Worm (Caenorhabditis elegans): ENCODE data around the gene R05F9.9.

DNA sequence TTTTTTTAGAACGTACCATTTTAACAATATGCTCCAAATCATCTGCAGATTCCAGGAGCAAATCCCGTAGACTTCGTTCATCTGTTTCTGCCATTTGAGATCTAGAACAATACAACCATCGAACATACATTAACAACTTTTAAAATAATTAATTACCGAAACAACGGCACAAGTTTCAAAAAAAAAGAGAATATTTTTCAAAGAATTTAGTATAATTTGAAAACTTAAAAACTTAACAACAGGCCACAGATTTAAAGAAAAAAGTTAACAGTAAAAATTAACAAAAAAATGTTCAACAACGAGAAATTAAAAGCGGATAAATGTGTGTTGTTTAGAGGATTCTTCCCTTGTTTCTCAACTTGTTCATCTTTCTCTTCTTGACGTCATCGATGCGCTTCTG lies 41.9 kb upstream of the R05F9.9 start, which contains the start of gene mdt-4:
- no peak for TF ChIP-seq peb-1 (tag; optimal IDR thresholded peaks at IDR 0.05)
- no peak for TF ChIP-seq snpc-4 (tag; optimal IDR thresholded peaks at IDR 0.05)
- no peak for TF ChIP-seq ama-1 (optimal IDR thresholded peaks at IDR 0.05)
- TF ChIP-seq sma-9 (GFP tag; optimal IDR thresholded peaks at IDR 0.05) = no peak
- no peak for TF ChIP-seq sma-9 (tag; optimal IDR thresholded peaks at IDR 0.05)
- no peak for TF ChIP-seq egl-27 (tag; optimal IDR thresholded peaks at IDR 0.05)
- TF ChIP-seq Y55F3AM.14 (GFP tag; optimal IDR thresholded peaks at IDR 0.05) = no peak

Data from whole organism, L2 larva.